Worm (Caenorhabditis elegans) whole organism, early embryonic: Measurements from ENCODE around the gene slc-30A9.

Experiments
- aly-1 ChIP-seq: sonication (generic microtip); optimal IDR thresholded peaks from 2 replicates; lab custom pipeline; 2016; ENCODE audit warnings: missing genetic modification characterization, missing compliant biosample characterization
- tbx-11 ChIP-seq: fragments of 200-800 bp; sonication (Bioruptor generic); IDR thresholded peaks from 2 replicates; pipeline ENCODE4 v1.3.6; 2022; ENCODE audit warnings: missing genetic modification characterization, missing compliant biosample characterization

- TF ChIP-seq tbx-11 (no peak), aly-1 (tag; lab: Kevin White, UChicago) (no peak)
These were observed 12.9 kb upstream of the slc-30A9 start for ce11 chrIII:2711527-2711926.
